Worm (Caenorhabditis elegans) whole organism, young adult: Measurements from ENCODE around the gene gldi-2.
A peak's percentile ranks its signal among the peaks of the same experiment; 100 is the strongest.

Experiments
- C06A6.2 ChIP-seq: fragments of 200-800 bp; sonication (Bioruptor generic); conservative IDR thresholded peaks from 2 replicates; pipeline ENCODE4 v1.3.6; 2022; ENCODE audit warnings: missing genetic modification characterization, missing compliant biosample characterization
- F23B12.7 ChIP-seq: sonication (generic microtip); optimal IDR thresholded peaks from 2 replicates; lab custom pipeline; 2017; ENCODE audit warnings: missing genetic modification characterization, mild to moderate bottlenecking, missing compliant biosample characterization, antibody characterized with exemption, moderate library complexity; ENCODE audit not compliant: insufficient read depth
- F52B5.7 ChIP-seq: sonication (generic microtip); optimal IDR thresholded peaks from 2 replicates; lab custom pipeline; 2016; ENCODE audit warnings: mild to moderate bottlenecking, missing genetic modification characterization, missing compliant biosample characterization
- F55B11.4 ChIP-seq: sonication (generic microtip); optimal IDR thresholded peaks from 2 replicates; lab custom pipeline; 2016; ENCODE audit warnings: missing compliant biosample characterization, missing genetic modification characterization, borderline replicate concordance; ENCODE audit not compliant: insufficient read depth
- K12H6.12 ChIP-seq: fragments of 200-800 bp; sonication (Bioruptor generic); optimal IDR thresholded peaks from 2 replicates; lab custom pipeline; 2018; ENCODE audit warnings: mild to moderate bottlenecking, missing genetic modification characterization, missing compliant biosample characterization
- Y56A3A.18 ChIP-seq: fragments of 200-800 bp; sonication (Bioruptor generic); IDR thresholded peaks from 2 replicates; pipeline ENCODE4 v1.3.6; 2022; ENCODE audit warnings: missing genetic modification reagents, missing genetic modification characterization, missing compliant biosample characterization
- Y67H2A.10 ChIP-seq: fragments of 200-800 bp; sonication (Bioruptor generic); conservative IDR thresholded peaks from 2 replicates; pipeline ENCODE4 v1.3.6; 2022; ENCODE audit warnings: missing genetic modification reagents, missing genetic modification characterization, missing compliant biosample characterization
- ZK185.1 ChIP-seq: sonication (generic microtip); optimal IDR thresholded peaks from 2 replicates; lab custom pipeline; 2016; ENCODE audit warnings: mild to moderate bottlenecking, missing genetic modification characterization, missing compliant biosample characterization; ENCODE audit not compliant: poor library complexity, severe bottlenecking
- aptf-2 ChIP-seq: fragments of 200-800 bp; sonication (Bioruptor generic); conservative IDR thresholded peaks from 2 replicates; pipeline ENCODE4 v1.3.6; 2022; ENCODE audit warnings: missing genetic modification reagents, missing genetic modification characterization, missing compliant biosample characterization
- athp-1 ChIP-seq: sonication (generic microtip); optimal IDR thresholded peaks from 2 replicates; lab custom pipeline; 2017; ENCODE audit warnings: mild to moderate bottlenecking, missing genetic modification characterization, missing compliant biosample characterization
- attf-3 ChIP-seq: fragments of 200-800 bp; sonication (Bioruptor generic); conservative IDR thresholded peaks from 2 replicates; pipeline ENCODE4 v1.3.6; 2022; ENCODE audit warnings: missing genetic modification reagents, missing genetic modification characterization, missing compliant biosample characterization
- bed-1 ChIP-seq: fragments of 200-800 bp; sonication (Bioruptor generic); IDR thresholded peaks from 2 replicates; pipeline ENCODE4 v1.3.6; 2022; ENCODE audit warnings: missing genetic modification reagents, missing genetic modification characterization, missing compliant biosample characterization
- bed-2 ChIP-seq: fragments of 200-800 bp; sonication (Bioruptor generic); IDR thresholded peaks from 2 replicates; pipeline ENCODE4 v1.3.6; 2022; ENCODE audit warnings: missing genetic modification reagents, missing genetic modification characterization, missing compliant biosample characterization
- cebp-1 ChIP-seq, 2 experiments: fragments of 200-800 bp in 1 of 2; sonication (Bioruptor generic) in 1 of 2; sonication (generic microtip) in 1 of 2; IDR thresholded peaks in 1 of 2; optimal IDR thresholded peaks in 1 of 2; 2 replicates each; pipeline versions ENCODE4 v1.3.6 to Lab custom; 2017 to 2022; ENCODE audit warnings: missing compliant biosample characterization in 2 of 2, missing genetic modification characterization in 2 of 2, mild to moderate bottlenecking in 1 of 2, missing genetic modification reagents in 1 of 2, moderate library complexity in 1 of 2
- cebp-2 ChIP-seq: fragments of 200-800 bp; sonication (Bioruptor generic); IDR thresholded peaks from 2 replicates; pipeline ENCODE4 v1.3.6; 2022; ENCODE audit warnings: missing genetic modification characterization, missing compliant biosample characterization
- ceh-100 ChIP-seq: fragments of 200-800 bp; sonication (Bioruptor generic); IDR thresholded peaks from 2 replicates; pipeline ENCODE4 v1.3.6; 2022; ENCODE audit warnings: missing genetic modification reagents, missing genetic modification characterization, missing compliant biosample characterization
- ceh-27 ChIP-seq: fragments of 200-800 bp; sonication (Bioruptor generic); optimal IDR thresholded peaks from 2 replicates; lab custom pipeline; 2018; ENCODE audit warnings: mild to moderate bottlenecking, missing genetic modification characterization, moderate library complexity, missing compliant biosample characterization
- ceh-58 ChIP-seq: fragments of 200-800 bp; sonication (Bioruptor generic); IDR thresholded peaks from 2 replicates; pipeline ENCODE4 v1.3.6; 2022; ENCODE audit warnings: missing genetic modification characterization, missing compliant biosample characterization
- chd-7 ChIP-seq: sonication (generic microtip); optimal IDR thresholded peaks from 2 replicates; lab custom pipeline; 2016; ENCODE audit warnings: mild to moderate bottlenecking, missing genetic modification characterization, moderate library complexity, missing compliant biosample characterization
- dpl-1 ChIP-seq: fragments of 150-350 bp; optimal IDR thresholded peaks from 2 replicates; lab custom pipeline; 2014; ENCODE audit warnings: missing biosample characterization, missing genetic modification reagents, missing genetic modification characterization
- egl-44 ChIP-seq: fragments of 200-800 bp; sonication (Bioruptor generic); IDR thresholded peaks from 2 replicates; pipeline ENCODE4 v1.3.6; 2022; ENCODE audit warnings: missing genetic modification reagents, missing genetic modification characterization, missing compliant biosample characterization
- egrh-3 ChIP-seq: fragments of 200-800 bp; sonication (Bioruptor generic); IDR thresholded peaks from 2 replicates; pipeline ENCODE4 v1.3.6; 2022; ENCODE audit warnings: missing genetic modification reagents, missing genetic modification characterization, missing compliant biosample characterization
- fkh-3 ChIP-seq: sonication (generic microtip); optimal IDR thresholded peaks from 2 replicates; lab custom pipeline; 2016; ENCODE audit warnings: mild to moderate bottlenecking, missing genetic modification characterization, missing compliant biosample characterization
- him-1 ChIP-seq: sonication (generic microtip); optimal IDR thresholded peaks from 2 replicates; lab custom pipeline; 2016; ENCODE audit warnings: missing genotype, missing genetic modification reagents, missing genetic modification characterization, missing compliant biosample characterization
- hmg-1.2 ChIP-seq: fragments of 200-800 bp; sonication (Bioruptor generic); IDR thresholded peaks from 2 replicates; pipeline ENCODE4 v1.3.6; 2022; ENCODE audit warnings: missing genetic modification reagents, missing genetic modification characterization, missing compliant biosample characterization
- hrde-1 ChIP-seq: sonication (generic microtip); optimal IDR thresholded peaks from 2 replicates; lab custom pipeline; 2016; ENCODE audit warnings: missing genetic modification characterization, mild to moderate bottlenecking, missing compliant biosample characterization, moderate library complexity, missing genotype, missing genetic modification reagents, borderline replicate concordance
- lin-26 ChIP-seq: fragments of 200-800 bp; sonication (Bioruptor generic); IDR thresholded peaks from 2 replicates; pipeline ENCODE4 v1.3.6; 2022; ENCODE audit warnings: missing genetic modification reagents, missing genetic modification characterization, missing compliant biosample characterization
- lin-54 ChIP-seq: fragments of 200-800 bp; sonication (Bioruptor generic); optimal IDR thresholded peaks from 2 replicates; lab custom pipeline; 2018; ENCODE audit warnings: mild to moderate bottlenecking, missing genetic modification characterization, missing compliant biosample characterization
- mes-4 ChIP-seq: sonication (generic microtip); optimal IDR thresholded peaks from 2 replicates; lab custom pipeline; 2016; ENCODE audit warnings: missing genotype, missing genetic modification characterization, missing compliant biosample characterization
- nhr-120 ChIP-seq: fragments of 200-800 bp; sonication (Bioruptor generic); IDR thresholded peaks from 2 replicates; pipeline ENCODE4 v1.3.6; 2022; ENCODE audit warnings: missing genetic modification characterization, missing compliant biosample characterization
- nhr-80 ChIP-seq: sonication (generic microtip); optimal IDR thresholded peaks from 2 replicates; lab custom pipeline; 2016; ENCODE audit warnings: missing genetic modification characterization, missing compliant biosample characterization
- pha-4 ChIP-seq: fragments of 150-350 bp; sonication (generic microtip); optimal IDR thresholded peaks from 2 replicates; lab custom pipeline; 2014; ENCODE audit warnings: missing biosample characterization, missing genetic modification reagents, missing genetic modification characterization
- snpc-1.1 ChIP-seq: sonication (generic microtip); optimal IDR thresholded peaks from 2 replicates; lab custom pipeline; 2017; ENCODE audit warnings: missing genetic modification characterization, mild to moderate bottlenecking, missing compliant biosample characterization, antibody characterized with exemption, moderate library complexity, missing genotype, missing genetic modification reagents; ENCODE audit not compliant: insufficient read depth
- snpc-3.4 ChIP-seq: sonication (generic microtip); optimal IDR thresholded peaks from 2 replicates; lab custom pipeline; 2017; ENCODE audit warnings: missing genetic modification characterization, mild to moderate bottlenecking, missing compliant biosample characterization, antibody characterized with exemption, moderate library complexity, missing genotype, missing genetic modification reagents
- snpc-4 ChIP-seq, 5 experiments: fragments of 150-350 bp in 1 of 5; sonication (generic microtip) in 4 of 5; optimal IDR thresholded peaks; 2 replicates each; lab custom pipeline; 2014 to 2018; ENCODE audit warnings: missing genetic modification characterization in 5 of 5, missing biosample characterization in 3 of 5, antibody characterized with exemption in 2 of 5, mild to moderate bottlenecking in 2 of 5, missing compliant biosample characterization in 2 of 5, missing genotype in 2 of 5, moderate library complexity in 2 of 5, missing genetic modification reagents in 1 of 5
- somi-1 ChIP-seq: fragments of 200-800 bp; sonication (Bioruptor generic); optimal IDR thresholded peaks from 2 replicates; lab custom pipeline; 2018; ENCODE audit warnings: mild to moderate bottlenecking, missing genetic modification characterization, missing compliant biosample characterization
- tbp1 ChIP-seq: fragments of 200-800 bp; sonication (Bioruptor generic); optimal IDR thresholded peaks from 2 replicates; lab custom pipeline; 2018; ENCODE audit warnings: mild to moderate bottlenecking, missing genetic modification characterization, missing compliant biosample characterization
- tbx-9 ChIP-seq: sonication (generic microtip); optimal IDR thresholded peaks from 2 replicates; lab custom pipeline; 2016; ENCODE audit warnings: borderline replicate concordance, missing genetic modification characterization, inconsistent platforms, missing compliant biosample characterization
- unc-130 ChIP-seq: sonication (generic microtip); optimal IDR thresholded peaks from 2 replicates; lab custom pipeline; 2016; ENCODE audit warnings: missing genetic modification reagents, missing genetic modification characterization, missing compliant biosample characterization
- unc-62 ChIP-seq: fragments of 150-350 bp; optimal IDR thresholded peaks from 2 replicates; lab custom pipeline; 2014; ENCODE audit warnings: missing biosample characterization, missing genetic modification reagents, missing genetic modification characterization
- ztf-25 ChIP-seq: fragments of 200-800 bp; sonication (Bioruptor generic); IDR thresholded peaks from 2 replicates; pipeline ENCODE4 v1.3.6; 2022; ENCODE audit warnings: missing genetic modification reagents, missing genetic modification characterization, missing compliant biosample characterization
- ztf-26 ChIP-seq: sonication (generic microtip); optimal IDR thresholded peaks from 2 replicates; lab custom pipeline; 2017; ENCODE audit warnings: missing genetic modification characterization, missing compliant biosample characterization
- ztf-3 ChIP-seq: fragments of 200-800 bp; sonication (Bioruptor generic); optimal IDR thresholded peaks from 2 replicates; lab custom pipeline; 2018; ENCODE audit warnings: mild to moderate bottlenecking, missing genetic modification characterization, missing compliant biosample characterization

gldi-2 gene

ce11 chrII:6783377-6783829 lies at the start of gene gldi-2:
Gene gldi-2, plus strand, starts transcription at chrII:6783427.
- TF ChIP-seq pha-4 (tag; lab: Kevin White, UChicago) (no peak), cebp-1 (GFP tag; IDR thresholded peaks at IDR 0.05; lab: Robert Waterston, UW) (peak; percentile 56; the same call in 1 of the 2 replicates), cebp-1 (tag; optimal IDR thresholded peaks at IDR 0.05; lab: Kevin White, UChicago) (peak; percentile 86)

- TF ChIP-seq C06A6.2 (GFP tag; lab: Robert Waterston, UW) (no peak), ztf-25 (GFP tag; lab: Robert Waterston, UW) (no peak), athp-1 (tag; lab: Kevin White, UChicago) (no peak), ztf-3 (GFP tag; lab: Kevin White, UChicago) (no peak), lin-26 (GFP tag; lab: Robert Waterston, UW) (no peak), tbx-9 (tag; lab: Kevin White, UChicago) (no peak), somi-1 (GFP tag; lab: Kevin White, UChicago) (no peak), lin-54 (no peak), cebp-2 (GFP tag; lab: Robert Waterston, UW) (no peak), ztf-26 (no peak), him-1 (tag; lab: Kevin White, UChicago) (no peak), egl-44 (GFP tag; lab: Robert Waterston, UW) (no peak), mes-4 (tag; lab: Kevin White, UChicago) (no peak), Y56A3A.18 (GFP tag; lab: Robert Waterston, UW) (no peak), Y67H2A.10 (GFP tag; lab: Robert Waterston, UW) (no peak), bed-1 (no peak), ceh-58 (GFP tag; lab: Robert Waterston, UW) (no peak), snpc-4 (GFP tag; optimal IDR thresholded peaks at IDR 0.05; lab: Kevin White, UChicago) (no peak), snpc-4 (tag; optimal IDR thresholded peaks at IDR 0.05; lab: Kevin White, UChicago) (no peak), bed-2 (no peak), aptf-2 (GFP tag; lab: Robert Waterston, UW) (no peak)
Observed at ce11 chrII:6733718-6734117, 49.5 kb upstream of the gldi-2 start, which contains the start of gene T14B4.9. Gene T14B4.9, minus strand, starts transcription at chrII:6733818.

ce11 chrII:6734674-6735073 lies 48.6 kb upstream of the gldi-2 start, which contains the start of gene T14B4.3:
Gene T14B4.3, plus strand, starts transcription at chrII:6734937.
- TF ChIP-seq snpc-4 (GFP tag; optimal IDR thresholded peaks at IDR 0.05; lab: Kevin White, UChicago), result no peak
- peak in 1 of 4 experiments; percentile 20 for TF ChIP-seq snpc-4 (tag; optimal IDR thresholded peaks at IDR 0.05; lab: Kevin White, UChicago)
- TF ChIP-seq nhr-120 (GFP tag; lab: Robert Waterston, UW), result no peak
- peak; percentile 53 for TF ChIP-seq ceh-27 (GFP tag; lab: Kevin White, UChicago)
- TF ChIP-seq hrde-1, result no peak
- no peak for TF ChIP-seq snpc-1.1
- peak; percentile 24 for TF ChIP-seq ZK185.1 (tag; lab: Kevin White, UChicago)
- peak; percentile 97 for TF ChIP-seq ceh-100 (GFP tag; lab: Robert Waterston, UW)
- TF ChIP-seq hmg-1.2 (GFP tag; lab: Robert Waterston, UW), result peak; percentile 64
- no peak for TF ChIP-seq lin-54
- TF ChIP-seq chd-7, result no peak
- TF ChIP-seq attf-3, result peak; percentile 56; the same call in 1 of the 2 replicates
- TF ChIP-seq bed-1, result no peak
- no peak for TF ChIP-seq bed-2
- peak; percentile 26 for TF ChIP-seq nhr-80
- no peak for TF ChIP-seq lin-26 (GFP tag; lab: Robert Waterston, UW)
- TF ChIP-seq egrh-3 (GFP tag; lab: Robert Waterston, UW), result no peak
- no peak for TF ChIP-seq unc-62 (GFP tag; lab: Kevin White, UChicago)
- TF ChIP-seq snpc-3.4, result peak; percentile 20
- no peak for TF ChIP-seq tbp1 (GFP tag; lab: Kevin White, UChicago)
- no peak for TF ChIP-seq F52B5.7 (tag; lab: Kevin White, UChicago)
- TF ChIP-seq unc-130, result peak; percentile 38
- peak; percentile 22 for TF ChIP-seq K12H6.12 (tag; lab: Kevin White, UChicago)
- TF ChIP-seq ztf-26, result no peak
- no peak for TF ChIP-seq dpl-1
- no peak for TF ChIP-seq F55B11.4
- TF ChIP-seq F23B12.7 (tag; lab: Kevin White, UChicago), result peak; percentile 78
- no peak for TF ChIP-seq fkh-3 (tag; lab: Kevin White, UChicago)
